Fruit fly (Drosophila melanogaster): Measurements from ENCODE around the gene pigeon.

Gene pigeon

dm6 chr2L:19136735-19137134 lies 49.1 kb upstream of the pigeon start (continued):
- TF ChIP-seq E2f1 (GFP tag; IDR thresholded peaks at IDR 0.05) (no peak), CG3847 (GFP tag; IDR thresholded peaks at IDR 0.05) (no peak), insv (GFP tag; optimal IDR thresholded peaks at IDR 0.05) (no peak), CG7745 (tag; optimal IDR thresholded peaks at IDR 0.05) (no peak), Vsx1 (GFP tag; optimal IDR thresholded peaks at IDR 0.05) (peak; percentile 4), Six4 (GFP tag; optimal IDR thresholded peaks at IDR 0.05) (peak; percentile 40), chif (GFP tag; optimal IDR thresholded peaks at IDR 0.05) (peak in 1 of 2 experiments; percentile 67), Dek (tag; optimal IDR thresholded peaks at IDR 0.05) (no peak), corto (GFP tag; optimal IDR thresholded peaks at IDR 0.05) (peak; percentile 82), vnd (GFP tag; IDR thresholded peaks at IDR 0.05; ENCODE audit: partially characterized antibody) (no peak), shn (GFP tag; optimal IDR thresholded peaks at IDR 0.05) (no peak), CG2129 (GFP tag; IDR thresholded peaks at IDR 0.05; ENCODE audit: partially characterized antibody) (no peak), az2 (GFP tag; optimal IDR thresholded peaks at IDR 0.05) (peak; percentile 36), CG6254 (GFP tag; optimal IDR thresholded peaks at IDR 0.05) (peak; percentile 21), CG10565 (GFP tag; optimal IDR thresholded peaks at IDR 0.05) (no peak), al (GFP tag; IDR thresholded peaks at IDR 0.05) (no peak), gsb (GFP tag; IDR thresholded peaks at IDR 0.05) (no peak), ash1 (GFP tag; optimal IDR thresholded peaks at IDR 0.05) (no peak), bbx (GFP tag; IDR thresholded peaks at IDR 0.05; ENCODE audit: partially characterized antibody) (no peak), Usf (GFP tag; optimal IDR thresholded peaks at IDR 0.05) (no peak), Xrp1 (GFP tag; IDR thresholded peaks at IDR 0.05) (peak; percentile 49; the same call in 1 of the 2 replicates), CG14710 (tag; optimal IDR thresholded peaks at IDR 0.05) (peak; percentile 57), cg (GFP tag; optimal IDR thresholded peaks at IDR 0.05) (peak; percentile 56), otp (GFP tag; IDR thresholded peaks at IDR 0.05) (no peak), CG10321 (GFP tag; IDR thresholded peaks at IDR 0.05) (no peak), Ada2b (GFP tag; IDR thresholded peaks at IDR 0.05) (no peak), Hsf (GFP tag; optimal IDR thresholded peaks at IDR 0.05) (no peak), Taf1 (GFP tag; IDR thresholded peaks at IDR 0.05) (no peak), pb (GFP tag; optimal IDR thresholded peaks at IDR 0.05) (no peak), zfh1 (GFP tag; IDR thresholded peaks at IDR 0.05) (0 out of 3 replicates have a peak, but pooled peaks have one; percentile 25), gro (GFP tag; optimal IDR thresholded peaks at IDR 0.05) (no peak), prd (optimal IDR thresholded peaks at IDR 0.05) (no peak), prd (GFP tag; IDR thresholded peaks at IDR 0.05) (peak; percentile 46; the same call in 2 of the 3 replicates), chm (GFP tag; IDR thresholded peaks at IDR 0.05) (0 out of 2 replicates have a peak, but pooled peaks have one; percentile 27), CG1024 (GFP tag; IDR thresholded peaks at IDR 0.05) (no peak), NFAT (GFP tag; IDR thresholded peaks at IDR 0.05) (no peak), CG2712 (tag; optimal IDR thresholded peaks at IDR 0.05) (peak; percentile 71), fru (optimal IDR thresholded peaks at IDR 0.05) (no peak), tio (GFP tag; optimal IDR thresholded peaks at IDR 0.05) (peak; percentile 43), Mes4 (GFP tag; optimal IDR thresholded peaks at IDR 0.05) (peak; percentile 20), CG32532 (GFP tag; IDR thresholded peaks at IDR 0.05) (no peak), CG15514 (GFP tag; optimal IDR thresholded peaks at IDR 0.05) (no peak), CG11696 (GFP tag; IDR thresholded peaks at IDR 0.05) (no peak), CG11504 (tag; optimal IDR thresholded peaks at IDR 0.05) (peak; percentile 0), CG13296 (GFP tag; optimal IDR thresholded peaks at IDR 0.05) (no peak), slou (GFP tag; optimal IDR thresholded peaks at IDR 0.05) (no peak), jigr1 (GFP tag; IDR thresholded peaks at IDR 0.05) (no peak), pzg (GFP tag; optimal IDR thresholded peaks at IDR 0.05) (no peak), Ptx1 (GFP tag; IDR thresholded peaks at IDR 0.05) (no peak), CG7786 (GFP tag; optimal IDR thresholded peaks at IDR 0.05) (no peak), Aef1 (GFP tag; IDR thresholded peaks at IDR 0.05) (no peak), Dfd (GFP tag; optimal IDR thresholded peaks at IDR 0.05) (no peak), CG17568 (GFP tag; optimal IDR thresholded peaks at IDR 0.05) (peak; percentile 49)
